Worm (Caenorhabditis elegans) whole organism, mixed stage, embryonic: ENCODE data around the gene abu-5.
"Not testable (repeated sequence)": the region's sequence is repeated elsewhere in the genome, so short reads cannot be mapped to it uniquely, and the experiment has no call there.

Experiments used
- blmp-1 ChIP-seq: fragments of 150-350 bp; optimal IDR thresholded peaks from 2 replicates; lab custom pipeline; 2014; ENCODE audit warnings: missing biosample characterization, missing genetic modification characterization
- ces-1 ChIP-seq: fragments of 150-350 bp; optimal IDR thresholded peaks from 2 replicates; lab custom pipeline; 2014; ENCODE audit warnings: missing biosample characterization, missing genetic modification reagents, missing genetic modification characterization
- drap-1 ChIP-seq: fragments of 200-800 bp; sonication (Bioruptor generic); optimal IDR thresholded peaks from 3 replicates; lab custom pipeline; 2018; ENCODE audit warnings: mild to moderate bottlenecking, missing genetic modification characterization, missing compliant biosample characterization
- elt-3 ChIP-seq: fragments of 150-350 bp; optimal IDR thresholded peaks from 2 replicates; lab custom pipeline; 2014; ENCODE audit warnings: missing biosample characterization, missing genetic modification characterization
- lin-32 ChIP-seq: fragments of 200-800 bp; sonication (Bioruptor generic); optimal IDR thresholded peaks from 2 replicates; lab custom pipeline; 2018; ENCODE audit warnings: mild to moderate bottlenecking, missing genetic modification characterization, missing compliant biosample characterization
- nhr-237 ChIP-seq: fragments of 150-350 bp; optimal IDR thresholded peaks from 2 replicates; lab custom pipeline; 2014; ENCODE audit warnings: missing biosample characterization, missing genetic modification characterization
- unc-39 ChIP-seq: fragments of 150-350 bp; optimal IDR thresholded peaks from 2 replicates; lab custom pipeline; 2014; ENCODE audit warnings: missing biosample characterization, missing genetic modification characterization
- unc-62 ChIP-seq: fragments of 150-350 bp; optimal IDR thresholded peaks from 2 replicates; lab custom pipeline; 2014; ENCODE audit warnings: missing biosample characterization, missing genetic modification reagents, missing genetic modification characterization

- not testable (repeated sequence) for TF ChIP-seq unc-39 (tag; lab: Kevin White, UChicago); drap-1 (GFP tag; lab: Kevin White, UChicago); elt-3 (tag; lab: Kevin White, UChicago); blmp-1 (tag; lab: Kevin White, UChicago); nhr-237; lin-32 (GFP tag; lab: Kevin White, UChicago); unc-62 (GFP tag; lab: Kevin White, UChicago); ces-1 (GFP tag; lab: Kevin White, UChicago)
Measured at ce11 chrIV:15635462-15635861, 45.0 kb downstream of the abu-5 start, which contains the start of gene Y105C5A.10.
